Fruit fly (Drosophila melanogaster) whole organism, wandering third instar larva: ENCODE measurements around the gene Tim17a2.

Experiments
- Abd-B ChIP-seq: fragments of >200 bp; optimal IDR thresholded peaks from 2 replicates; lab custom pipeline; 2017; ENCODE audit warnings: missing biosample characterization, missing genetic modification characterization
- CG32264 ChIP-seq: fragments of 200-800 bp; sonication (Bioruptor generic); optimal IDR thresholded peaks from 2 replicates; lab custom pipeline; 2016; ENCODE audit warnings: missing biosample characterization, missing genetic modification characterization
- CG9705 ChIP-seq: fragments of 200-800 bp; sonication (Bioruptor generic); optimal IDR thresholded peaks from 2 replicates; lab custom pipeline; 2018; ENCODE audit warnings: missing biosample characterization, mild to moderate bottlenecking, missing genetic modification characterization
- CrebA ChIP-seq: fragments of 200-800 bp; sonication (Bioruptor generic); optimal IDR thresholded peaks from 2 replicates; lab custom pipeline; 2016; ENCODE audit warnings: missing biosample characterization, mild to moderate bottlenecking, missing genetic modification characterization, borderline replicate concordance
- Dfd ChIP-seq: fragments of >200 bp; optimal IDR thresholded peaks from 2 replicates; lab custom pipeline; 2017; ENCODE audit warnings: missing biosample characterization, missing genetic modification characterization
- Dif ChIP-seq: fragments of 200-275, 200-300 bp; sonication (Bioruptor generic); optimal IDR thresholded peaks from 2 replicates; lab custom pipeline; 2018; ENCODE audit warnings: missing biosample characterization, missing genetic modification characterization; ENCODE audit not compliant: partially characterized antibody
- GATAd ChIP-seq: sonication (Bioruptor generic); optimal IDR thresholded peaks from 2 replicates; lab custom pipeline; 2016; ENCODE audit warnings: missing biosample characterization, missing genetic modification characterization
- HLH106 ChIP-seq: fragments of 200-800 bp; optimal IDR thresholded peaks from 3 replicates; lab custom pipeline; 2019; ENCODE audit warnings: missing biosample characterization, mild to moderate bottlenecking, missing genetic modification characterization, moderate library complexity
- Hnf4 ChIP-seq: fragments of 200-800 bp; sonication (Bioruptor generic); optimal IDR thresholded peaks from 2 replicates; lab custom pipeline; 2016; ENCODE audit warnings: missing biosample characterization, mild to moderate bottlenecking, missing genetic modification characterization
- Hr78 ChIP-seq: fragments of >200 bp; optimal IDR thresholded peaks from 2 replicates; lab custom pipeline; 2017; ENCODE audit warnings: missing biosample characterization, missing genetic modification characterization
- Hr83 ChIP-seq: fragments of 200-300 bp; sonication (Bioruptor generic); optimal IDR thresholded peaks from 2 replicates; lab custom pipeline; 2016; ENCODE audit warnings: missing biosample characterization, mild to moderate bottlenecking, missing genetic modification characterization, moderate library complexity; ENCODE audit not compliant: poor library complexity, severe bottlenecking
- Jra ChIP-seq: sonication (Bioruptor generic); optimal IDR thresholded peaks from 2 replicates; lab custom pipeline; 2016; ENCODE audit warnings: missing biosample characterization, missing genetic modification characterization
- Mio ChIP-seq: sonication (Bioruptor generic); optimal IDR thresholded peaks from 2 replicates; lab custom pipeline; 2016; ENCODE audit warnings: missing biosample characterization, missing genetic modification characterization
- Myc ChIP-seq: fragments of >200 bp; optimal IDR thresholded peaks from 2 replicates; lab custom pipeline; 2017
- N ChIP-seq: fragments of >200 bp; optimal IDR thresholded peaks from 2 replicates; lab custom pipeline; 2018; ENCODE audit warnings: missing biosample characterization, missing external identifiers, missing genetic modification characterization
- OdsH ChIP-seq: fragments of 200-800 bp; sonication (Bioruptor generic); optimal IDR thresholded peaks from 2 replicates; lab custom pipeline; 2016; ENCODE audit warnings: missing biosample characterization, mild to moderate bottlenecking, missing genetic modification characterization
- Rel ChIP-seq, 2 experiments: fragments of 200-800 bp; sonication (Bioruptor generic) in 1 of 2; optimal IDR thresholded peaks; 2 replicates in 1 of 2; 3 replicates in 1 of 2; lab custom pipeline; 2016 to 2019; ENCODE audit warnings: mild to moderate bottlenecking in 2 of 2, missing biosample characterization in 2 of 2, missing genetic modification characterization in 2 of 2, moderate library complexity in 1 of 2
- Sp1 ChIP-seq: fragments of 200-800 bp; sonication (Bioruptor generic); optimal IDR thresholded peaks from 3 replicates; lab custom pipeline; 2019; ENCODE audit warnings: missing biosample characterization, mild to moderate bottlenecking, missing genetic modification characterization, moderate library complexity
- Vsx2 ChIP-seq: fragments of 200-300, 225-300 bp; sonication (Bioruptor generic); optimal IDR thresholded peaks from 2 replicates; lab custom pipeline; 2018; ENCODE audit warnings: missing biosample characterization, missing genetic modification characterization; ENCODE audit not compliant: partially characterized antibody
- br ChIP-seq: fragments of 200-800 bp; sonication (Bioruptor generic); optimal IDR thresholded peaks from 2 replicates; lab custom pipeline; 2016; ENCODE audit warnings: missing biosample characterization, missing genetic modification characterization
- brk ChIP-seq: fragments of 200-800 bp; sonication (Bioruptor generic); optimal IDR thresholded peaks from 2 replicates; lab custom pipeline; 2016; ENCODE audit warnings: missing biosample characterization, mild to moderate bottlenecking, missing genetic modification characterization
- dl ChIP-seq, 2 experiments: fragments of 175-275, 200-275 bp in 1 of 2; fragments of 200-275 bp in 1 of 2; sonication (Bioruptor generic); optimal IDR thresholded peaks; lab custom pipeline; 2018; ENCODE audit warnings: mild to moderate bottlenecking in 2 of 2, missing biosample characterization in 2 of 2, missing genetic modification characterization in 2 of 2, moderate library complexity in 2 of 2; ENCODE audit not compliant: partially characterized antibody in 2 of 2, insufficient read depth in 1 of 2
- dmrt93B ChIP-seq: fragments of 200-800 bp; sonication (Bioruptor generic); optimal IDR thresholded peaks from 2 replicates; lab custom pipeline; 2018; ENCODE audit warnings: missing biosample characterization, mild to moderate bottlenecking, missing genetic modification characterization
- dsf ChIP-seq: sonication (Bioruptor generic); optimal IDR thresholded peaks from 2 replicates; lab custom pipeline; 2016; ENCODE audit warnings: missing biosample characterization, missing genetic modification characterization, borderline replicate concordance
- ey ChIP-seq: fragments of 200-800 bp; sonication (Bioruptor generic); optimal IDR thresholded peaks from 2 replicates; lab custom pipeline; 2016; ENCODE audit warnings: missing biosample characterization, missing genetic modification characterization
- foxo ChIP-seq, 2 experiments: fragments of 200-800 bp; sonication (Bioruptor generic); optimal IDR thresholded peaks; 2 replicates in 1 of 2; 3 replicates in 1 of 2; lab custom pipeline; 2016 to 2017; ENCODE audit warnings: missing biosample characterization in 2 of 2, missing genetic modification characterization in 2 of 2
- fru ChIP-seq: fragments of 200-800 bp; sonication (Bioruptor generic); optimal IDR thresholded peaks from 3 replicates; lab custom pipeline; 2016; ENCODE audit warnings: missing biosample characterization, mild to moderate bottlenecking, missing genetic modification characterization
- h ChIP-seq: fragments of 200-800 bp; sonication (Bioruptor generic); optimal IDR thresholded peaks from 3 replicates; lab custom pipeline; 2016; ENCODE audit warnings: missing biosample characterization, mild to moderate bottlenecking, missing genetic modification characterization
- jim ChIP-seq: fragments of 175-275, 200-325 bp; sonication (Bioruptor generic); optimal IDR thresholded peaks from 2 replicates; lab custom pipeline; 2016; ENCODE audit warnings: missing biosample characterization, mild to moderate bottlenecking, missing genetic modification characterization
- lola ChIP-seq: fragments of >200 bp; optimal IDR thresholded peaks from 2 replicates; lab custom pipeline; 2017; ENCODE audit warnings: missing biosample characterization, missing genetic modification characterization
- pan ChIP-seq: fragments of >200 bp; optimal IDR thresholded peaks from 2 replicates; lab custom pipeline; 2017
- psq ChIP-seq: fragments of 200-800 bp; sonication (Bioruptor generic); optimal IDR thresholded peaks from 3 replicates; lab custom pipeline; 2017; ENCODE audit warnings: missing biosample characterization, mild to moderate bottlenecking, missing genetic modification characterization, moderate library complexity
- rgr ChIP-seq: fragments of 200-800 bp; sonication (Bioruptor generic); optimal IDR thresholded peaks from 3 replicates; lab custom pipeline; 2016; ENCODE audit warnings: missing biosample characterization, mild to moderate bottlenecking, missing genetic modification characterization
- sage ChIP-seq: fragments of 200-800 bp; sonication (Bioruptor generic); optimal IDR thresholded peaks from 2 replicates; lab custom pipeline; 2016; ENCODE audit warnings: missing biosample characterization, mild to moderate bottlenecking, missing genetic modification characterization
- sv ChIP-seq: fragments of 200-800 bp; sonication (Bioruptor generic); optimal IDR thresholded peaks from 3 replicates; lab custom pipeline; 2016; ENCODE audit warnings: missing biosample characterization, missing genetic modification characterization
- tai ChIP-seq: sonication (Bioruptor generic); optimal IDR thresholded peaks from 2 replicates; lab custom pipeline; 2016; ENCODE audit warnings: missing biosample characterization, missing genetic modification characterization
- usp ChIP-seq: fragments of >200 bp; optimal IDR thresholded peaks from 2 replicates; lab custom pipeline; 2017; ENCODE audit warnings: missing biosample characterization, missing genetic modification characterization
- woc ChIP-seq: sonication (Bioruptor generic); optimal IDR thresholded peaks from 2 replicates; lab custom pipeline; 2016; ENCODE audit warnings: missing biosample characterization, mild to moderate bottlenecking, missing genetic modification characterization

Gene Tim17a2

dm6 chr3R:5283360-5283963 is 21.0 kb upstream of the Tim17a2 start:
- no peak for TF ChIP-seq CrebA
- TF ChIP-seq usp (GFP tag; lab: Kevin White, UChicago), result no peak
- TF ChIP-seq Abd-B (GFP tag; lab: Kevin White, UChicago), result no peak
- peak; percentile 74 for TF ChIP-seq Hnf4 (GFP tag; lab: Kevin White, UChicago)
- TF ChIP-seq Dif (GFP tag; lab: Kevin White, UChicago), result no peak
- TF ChIP-seq Jra, result peak; percentile 69
- TF ChIP-seq N (GFP tag; lab: Kevin White, UChicago), result no peak
- no peak for TF ChIP-seq dl (GFP tag; optimal IDR thresholded peaks at IDR 0.05; lab: Kevin White, UChicago; ENCODE audit: insufficient read depth in 1 of 2, partially characterized antibody in 2 of 2)
- peak; percentile 19 for TF ChIP-seq CG32264
- TF ChIP-seq lola (GFP tag; lab: Kevin White, UChicago), result no peak
- TF ChIP-seq brk (GFP tag; lab: Kevin White, UChicago), result peak; percentile 9
- TF ChIP-seq fru (GFP tag; lab: Kevin White, UChicago), result peak; percentile 93
- peak; percentile 88 for TF ChIP-seq sv (GFP tag; lab: Kevin White, UChicago)
- peak; percentile 78 for TF ChIP-seq OdsH (GFP tag; lab: Kevin White, UChicago)
- TF ChIP-seq dsf (GFP tag; lab: Kevin White, UChicago), result no peak
- peak in 1 of 2 experiments; percentile 90 for TF ChIP-seq foxo (GFP tag; optimal IDR thresholded peaks at IDR 0.05; lab: Kevin White, UChicago)
- TF ChIP-seq Myc, result no peak
- peak; percentile 85 for TF ChIP-seq rgr (GFP tag; lab: Kevin White, UChicago)
- TF ChIP-seq woc, result peak; percentile 87
- TF ChIP-seq h (GFP tag; lab: Kevin White, UChicago), result peak; percentile 89
- no peak for TF ChIP-seq Hr78 (GFP tag; lab: Kevin White, UChicago)
- peak; percentile 83 for TF ChIP-seq Sp1 (GFP tag; lab: Kevin White, UChicago)
- TF ChIP-seq sage (GFP tag; lab: Kevin White, UChicago), result no peak
- peak; percentile 87 for TF ChIP-seq HLH106 (tag; lab: Kevin White, UChicago)
- TF ChIP-seq jim (GFP tag; lab: Kevin White, UChicago), result no peak
- peak; percentile 85 for TF ChIP-seq br (GFP tag; lab: Kevin White, UChicago)
- no peak for TF ChIP-seq Rel (GFP tag; optimal IDR thresholded peaks at IDR 0.05; lab: Kevin White, UChicago)
- peak; percentile 26 for TF ChIP-seq Rel (tag; optimal IDR thresholded peaks at IDR 0.05; lab: Kevin White, UChicago)
- peak; percentile 58 for TF ChIP-seq tai (GFP tag; lab: Kevin White, UChicago)
- peak; percentile 86 for TF ChIP-seq psq (GFP tag; lab: Kevin White, UChicago)
- no peak for TF ChIP-seq GATAd (GFP tag; lab: Kevin White, UChicago)
- TF ChIP-seq Vsx2 (GFP tag; lab: Kevin White, UChicago), result no peak
- TF ChIP-seq pan (lab: Kevin White, UChicago), result no peak
- TF ChIP-seq CG9705 (GFP tag; lab: Kevin White, UChicago), result peak; percentile 57
- TF ChIP-seq Dfd (GFP tag; lab: Kevin White, UChicago), result no peak
- TF ChIP-seq Hr83, result no peak
- peak; percentile 80 for TF ChIP-seq dmrt93B (GFP tag; lab: Kevin White, UChicago)
- peak; percentile 91 for TF ChIP-seq ey (GFP tag; lab: Kevin White, UChicago)
- peak; percentile 27 for TF ChIP-seq Mio

DNA sequence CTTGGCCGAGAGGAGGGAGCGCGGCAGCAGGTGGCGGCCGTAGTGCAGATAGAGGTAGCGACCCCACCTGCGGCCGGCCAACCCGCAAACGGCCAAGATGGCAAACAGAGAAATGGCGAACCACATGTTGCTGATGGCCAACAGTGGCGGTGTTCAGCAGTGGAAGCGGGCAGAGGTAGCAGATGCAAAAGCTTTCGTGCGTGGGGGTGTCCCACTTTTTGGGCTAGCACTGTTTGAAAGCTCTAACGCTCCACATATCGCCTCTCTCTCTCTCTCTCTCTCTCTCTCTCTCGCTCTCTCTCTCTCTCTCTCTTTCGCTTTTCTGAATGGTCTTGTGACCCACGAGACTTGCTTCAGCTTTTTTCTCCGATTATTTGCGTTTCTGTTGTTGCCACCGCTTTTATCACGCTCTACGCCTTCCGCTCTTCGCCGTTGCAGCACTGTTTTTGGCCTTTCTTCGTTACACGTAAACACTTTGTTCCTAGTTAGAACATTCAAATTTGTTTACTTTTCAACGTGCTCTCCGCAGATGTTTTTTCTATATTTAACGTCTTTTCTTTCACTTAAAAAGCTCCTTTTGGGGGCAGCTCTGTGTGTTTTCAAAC is 20.4 kb upstream of the Tim17a2 start:
- peak; percentile 48 for TF ChIP-seq h (GFP tag; lab: Kevin White, UChicago)
- TF ChIP-seq Rel (GFP tag; optimal IDR thresholded peaks at IDR 0.05; lab: Kevin White, UChicago), result peak; percentile 19
- peak; percentile 54 for TF ChIP-seq Rel (tag; optimal IDR thresholded peaks at IDR 0.05; lab: Kevin White, UChicago)
- TF ChIP-seq brk (GFP tag; lab: Kevin White, UChicago), result no peak
- no peak for TF ChIP-seq pan (lab: Kevin White, UChicago)
- no peak for TF ChIP-seq Hnf4 (GFP tag; lab: Kevin White, UChicago)
- no peak for TF ChIP-seq Sp1 (GFP tag; lab: Kevin White, UChicago)
- no peak for TF ChIP-seq Abd-B (GFP tag; lab: Kevin White, UChicago)
- TF ChIP-seq Vsx2 (GFP tag; lab: Kevin White, UChicago), result peak; percentile 66
- no peak for TF ChIP-seq HLH106 (tag; lab: Kevin White, UChicago)
- TF ChIP-seq sage (GFP tag; lab: Kevin White, UChicago), result no peak
- no peak for TF ChIP-seq N (GFP tag; lab: Kevin White, UChicago)
- TF ChIP-seq OdsH (GFP tag; lab: Kevin White, UChicago), result peak; percentile 27
- TF ChIP-seq psq (GFP tag; lab: Kevin White, UChicago), result peak; percentile 89
- TF ChIP-seq Hr83, result peak; percentile 89
- peak; percentile 21 for TF ChIP-seq jim (GFP tag; lab: Kevin White, UChicago)
- TF ChIP-seq Mio, result no peak
- TF ChIP-seq usp (GFP tag; lab: Kevin White, UChicago), result no peak
- TF ChIP-seq dmrt93B (GFP tag; lab: Kevin White, UChicago), result no peak
- TF ChIP-seq CrebA, result peak; percentile 40
- peak; percentile 90 to 94 for TF ChIP-seq dl (GFP tag; optimal IDR thresholded peaks at IDR 0.05; lab: Kevin White, UChicago; ENCODE audit: insufficient read depth in 1 of 2, partially characterized antibody in 2 of 2)
- peak; percentile 20 for TF ChIP-seq br (GFP tag; lab: Kevin White, UChicago)
- TF ChIP-seq lola (GFP tag; lab: Kevin White, UChicago), result no peak
- TF ChIP-seq Dfd (GFP tag; lab: Kevin White, UChicago), result no peak
- TF ChIP-seq GATAd (GFP tag; lab: Kevin White, UChicago), result no peak
- no peak for TF ChIP-seq woc
- TF ChIP-seq foxo (GFP tag; optimal IDR thresholded peaks at IDR 0.05; lab: Kevin White, UChicago), result peak in 1 of 2 experiments; percentile 20
- peak; percentile 96 for TF ChIP-seq Dif (GFP tag; lab: Kevin White, UChicago)
- peak; percentile 59 for TF ChIP-seq rgr (GFP tag; lab: Kevin White, UChicago)
- TF ChIP-seq dsf (GFP tag; lab: Kevin White, UChicago), result no peak
- no peak for TF ChIP-seq ey (GFP tag; lab: Kevin White, UChicago)
- no peak for TF ChIP-seq CG9705 (GFP tag; lab: Kevin White, UChicago)
- TF ChIP-seq CG32264, result no peak
- no peak for TF ChIP-seq Jra
- no peak for TF ChIP-seq tai (GFP tag; lab: Kevin White, UChicago)
- peak; percentile 8 for TF ChIP-seq Myc
- TF ChIP-seq sv (GFP tag; lab: Kevin White, UChicago), result no peak
- TF ChIP-seq fru (GFP tag; lab: Kevin White, UChicago), result peak; percentile 27
- TF ChIP-seq Hr78 (GFP tag; lab: Kevin White, UChicago), result no peak
- TF ChIP-seq, all 38 proteins: peak for 15
